Fruit fly (Drosophila melanogaster): ENCODE data around the gene CG42729.

Gene CG42729

dm6 chr3L:15534274-15535227, 7.2 kb upstream of the CG42729 start (continued):
- TF ChIP-seq Blimp-1 (GFP tag; optimal IDR thresholded peaks at IDR 0.05) (peak; percentile 16), CG6854 (GFP tag; optimal IDR thresholded peaks at IDR 0.05) (peak; percentile 27), CG10979 (tag; optimal IDR thresholded peaks at IDR 0.05) (peak; percentile 62), tx (GFP tag; optimal IDR thresholded peaks at IDR 0.05) (peak; percentile 9), Camta (GFP tag; optimal IDR thresholded peaks at IDR 0.05) (peak; percentile 51), kni (GFP tag; optimal IDR thresholded peaks at IDR 0.05) (peak; percentile 99), Ssrp (tag; optimal IDR thresholded peaks at IDR 0.05) (peak; percentile 65), knrl (GFP tag; IDR thresholded peaks at IDR 0.05; ENCODE audit: partially characterized antibody) (no peak), Sry-β (GFP tag; optimal IDR thresholded peaks at IDR 0.05) (peak; percentile 12), luna (GFP tag; optimal IDR thresholded peaks at IDR 0.05) (no peak), Fer1 (GFP tag; optimal IDR thresholded peaks at IDR 0.05) (no peak), CG7839 (tag; optimal IDR thresholded peaks at IDR 0.05) (peak; percentile 77), Poxn (GFP tag; IDR thresholded peaks at IDR 0.05) (no peak), CG17328 (GFP tag; IDR thresholded peaks at IDR 0.05) (0 out of 2 replicates have a peak, but pooled peaks have one; percentile 55), CG10209 (GFP tag; optimal IDR thresholded peaks at IDR 0.05) (peak; percentile 76), sens-2 (GFP tag; IDR thresholded peaks at IDR 0.05) (no peak), CG15073 (GFP tag; optimal IDR thresholded peaks at IDR 0.05) (no peak), HHEX (GFP tag; optimal IDR thresholded peaks at IDR 0.05) (peak; percentile 32), pfk (GFP tag; optimal IDR thresholded peaks at IDR 0.05) (no peak), chinmo (GFP tag; IDR thresholded peaks at IDR 0.05; ENCODE audit: partially characterized antibody) (peak; percentile 97), tio (GFP tag; optimal IDR thresholded peaks at IDR 0.05) (peak; percentile 82), CG1233 (GFP tag; optimal IDR thresholded peaks at IDR 0.05) (peak; percentile 67), trem (tag; optimal IDR thresholded peaks at IDR 0.05) (no peak), CHES-1-like (GFP tag; optimal IDR thresholded peaks at IDR 0.05) (peak; percentile 37), CG13894 (tag; optimal IDR thresholded peaks at IDR 0.05) (peak; percentile 3), Atf6 (GFP tag; IDR thresholded peaks at IDR 0.05) (peak; percentile 15; the same call in 1 of the 2 replicates), ken (GFP tag; IDR thresholded peaks at IDR 0.05) (0 out of 3 replicates have a peak, but pooled peaks have one; percentile 38), Ada2b (GFP tag; IDR thresholded peaks at IDR 0.05) (peak; percentile 7; the same call in 1 of the 2 replicates), CG9437 (GFP tag; optimal IDR thresholded peaks at IDR 0.05) (peak; percentile 83), al (GFP tag; IDR thresholded peaks at IDR 0.05) (no peak), Jarid2 (GFP tag; optimal IDR thresholded peaks at IDR 0.05) (no peak), nmo (GFP tag; optimal IDR thresholded peaks at IDR 0.05) (peak; percentile 80), yki (optimal IDR thresholded peaks at IDR 0.05) (peak; percentile 14)

- peak; percentile 87 for TF ChIP-seq lbe (GFP tag; optimal IDR thresholded peaks at IDR 0.05)
- no peak for TF ChIP-seq CG8290 (GFP tag; optimal IDR thresholded peaks at IDR 0.05)
- peak in 1 of 2 experiments; percentile 40 for TF ChIP-seq CG8290 (tag; optimal IDR thresholded peaks at IDR 0.05)
- TF ChIP-seq gem (tag; optimal IDR thresholded peaks at IDR 0.05) = peak; percentile 45
- TF ChIP-seq mirr (GFP tag; optimal IDR thresholded peaks at IDR 0.05) = no peak
- TF ChIP-seq her (GFP tag; optimal IDR thresholded peaks at IDR 0.05) = peak; percentile 34
- TF ChIP-seq CG17568 (GFP tag; optimal IDR thresholded peaks at IDR 0.05) = peak; percentile 11
- TF ChIP-seq Hr51 (GFP tag; optimal IDR thresholded peaks at IDR 0.05) = peak in 1 of 2 experiments; percentile 65
- peak; percentile 45 for TF ChIP-seq stc (GFP tag; IDR thresholded peaks at IDR 0.05)
- TF ChIP-seq CG6254 (GFP tag; optimal IDR thresholded peaks at IDR 0.05) = no peak
- TF ChIP-seq phol (tag; optimal IDR thresholded peaks at IDR 0.05) = peak; percentile 10
- no peak for TF ChIP-seq CG10543 (GFP tag; optimal IDR thresholded peaks at IDR 0.05)
- no peak for TF ChIP-seq CG7372 (GFP tag; IDR thresholded peaks at IDR 0.05)
- peak; percentile 24 for TF ChIP-seq CG4707 (GFP tag; optimal IDR thresholded peaks at IDR 0.05)
- TF ChIP-seq CG17829 (tag; optimal IDR thresholded peaks at IDR 0.05) = peak; percentile 42
These were observed 6.2 kb upstream of the CG42729 start for dm6 chr3L:15533402-15534129.

Measured in whole organism, embryonic.